Worm (Caenorhabditis elegans) whole organism, young adult: ENCODE results near the gene Y39G8B.13.

Source experiments
- K11D2.4 ChIP-seq: fragments of 200-800 bp; sonication (Bioruptor generic); IDR thresholded peaks from 2 replicates; pipeline ENCODE4 v1.3.6; 2022; ENCODE audit warnings: missing genetic modification reagents, missing genetic modification characterization, missing compliant biosample characterization
- ceh-27 ChIP-seq: fragments of 200-800 bp; sonication (Bioruptor generic); optimal IDR thresholded peaks from 2 replicates; lab custom pipeline; 2018; ENCODE audit warnings: mild to moderate bottlenecking, missing genetic modification characterization, moderate library complexity, missing compliant biosample characterization
- let-607 ChIP-seq, 2 experiments: fragments of 200-800 bp in 1 of 2; sonication (Bioruptor generic) in 1 of 2; sonication (generic microtip) in 1 of 2; optimal IDR thresholded peaks; 2 replicates each; lab custom pipeline; 2016 to 2018; ENCODE audit warnings: mild to moderate bottlenecking in 2 of 2, missing compliant biosample characterization in 2 of 2, missing genetic modification characterization in 2 of 2, moderate library complexity in 2 of 2, missing genotype in 1 of 2
- lin-54 ChIP-seq: fragments of 200-800 bp; sonication (Bioruptor generic); optimal IDR thresholded peaks from 2 replicates; lab custom pipeline; 2018; ENCODE audit warnings: mild to moderate bottlenecking, missing genetic modification characterization, missing compliant biosample characterization
- nfya-1 ChIP-seq: sonication (generic microtip); optimal IDR thresholded peaks from 2 replicates; lab custom pipeline; 2017; ENCODE audit warnings: antibody characterized with exemption, missing compliant biosample characterization, missing genetic modification characterization, borderline replicate concordance; ENCODE audit not compliant: insufficient read depth
- unc-130 ChIP-seq: sonication (generic microtip); optimal IDR thresholded peaks from 2 replicates; lab custom pipeline; 2016; ENCODE audit warnings: missing genetic modification reagents, missing genetic modification characterization, missing compliant biosample characterization

ce11 chrII:14005183-14005582, 22.3 kb upstream of the Y39G8B.13 start:
- TF ChIP-seq nfya-1 (tag; lab: Kevin White, UChicago) (no peak), lin-54 (no peak), ceh-27 (GFP tag; lab: Kevin White, UChicago) (no peak), unc-130 (GFP tag; lab: Kevin White, UChicago) (no peak), let-607 (tag; optimal IDR thresholded peaks at IDR 0.05; lab: Kevin White, UChicago) (no peak), K11D2.4 (GFP tag; lab: Robert Waterston, UW) (no peak)
